Fruit fly (Drosophila melanogaster) Kc167 (cell line): ENCODE results near the gene Mdr65.

Experiments used
- Myc ChIP-seq: fragments of >200 bp; optimal IDR thresholded peaks from 2 replicates; lab custom pipeline; 2017; ENCODE audit warnings: missing external identifiers
- Sin3A ChIP-seq: fragments of >200 bp; optimal IDR thresholded peaks from 2 replicates; lab custom pipeline; 2018; ENCODE audit warnings: missing external identifiers

DNA sequence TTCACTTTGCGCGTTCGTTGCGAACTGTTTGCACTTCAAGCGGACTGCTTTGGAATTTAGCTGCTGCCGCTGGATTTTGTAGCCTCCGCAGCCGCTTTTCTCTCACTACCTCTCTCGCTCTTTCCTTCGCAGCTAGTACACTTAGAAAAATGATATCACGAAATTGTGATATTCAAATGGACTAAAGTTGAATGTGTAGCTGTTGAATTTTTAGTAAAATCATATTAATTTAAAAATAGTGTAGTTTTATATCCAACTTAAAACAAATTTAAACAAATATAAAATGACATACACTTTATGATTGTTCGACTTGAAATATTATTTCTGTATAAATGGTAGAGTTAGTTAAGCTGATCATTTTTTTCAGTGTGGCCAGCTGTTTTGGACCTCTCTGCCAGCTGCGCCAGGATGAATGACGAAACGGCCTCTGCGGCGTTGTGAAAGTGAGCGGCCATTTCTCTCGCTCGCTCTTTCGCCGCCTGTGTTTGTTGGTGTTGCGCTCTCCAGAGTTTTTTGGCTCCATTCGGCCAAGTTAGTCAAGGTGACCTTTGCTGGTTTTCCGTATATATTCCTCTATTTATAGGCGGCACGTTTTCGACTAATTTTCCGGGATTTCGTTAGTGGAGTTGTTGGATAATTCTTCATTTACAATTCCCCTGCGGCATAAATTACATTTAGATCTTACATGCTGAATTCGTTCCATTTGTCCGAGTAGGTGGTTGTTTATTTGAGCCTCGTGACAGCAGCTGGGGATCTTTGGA, 17.3 kb upstream of the Mdr65 start, which contains the start of gene Ldh:
- no peak for TF ChIP-seq Myc
- no peak for TF ChIP-seq Sin3A
